Worm (Caenorhabditis elegans) whole organism, young adult: ENCODE data around the gene toe-2.

Experiments
- F22D6.2 ChIP-seq: sonication (generic microtip); optimal IDR thresholded peaks from 2 replicates; lab custom pipeline; 2016; ENCODE audit warnings: mild to moderate bottlenecking, missing genetic modification characterization, missing compliant biosample characterization
- lin-26 ChIP-seq: fragments of 200-800 bp; sonication (Bioruptor generic); IDR thresholded peaks from 2 replicates; pipeline ENCODE4 v1.3.6; 2022; ENCODE audit warnings: missing genetic modification reagents, missing genetic modification characterization, missing compliant biosample characterization
- nhr-80 ChIP-seq: sonication (generic microtip); optimal IDR thresholded peaks from 2 replicates; lab custom pipeline; 2016; ENCODE audit warnings: missing genetic modification characterization, missing compliant biosample characterization

Gene toe-2

ce11 chrII:6469340-6469739, 51.8 kb downstream of the toe-2 start:
- no peak for TF ChIP-seq F22D6.2
- TF ChIP-seq lin-26 (GFP tag; lab: Robert Waterston, UW): no peak
- peak; percentile 71 for TF ChIP-seq nhr-80 (tag; lab: Kevin White, UChicago)
